Worm (Caenorhabditis elegans) whole organism, L4 larva: ENCODE measurements around the gene K10B2.4.
A peak's percentile ranks its signal among the peaks of the same experiment; 100 is the strongest.

Experiments used
- D1046.2 ChIP-seq: fragments of 200-800 bp; sonication (Bioruptor generic); IDR thresholded peaks from 2 replicates; pipeline ENCODE4 v1.3.6; 2022; ENCODE audit warnings: missing genetic modification characterization, missing compliant biosample characterization
- T20F7.1 ChIP-seq: fragments of 200-800 bp; sonication (Bioruptor generic); optimal IDR thresholded peaks from 2 replicates; lab custom pipeline; 2018; ENCODE audit warnings: mild to moderate bottlenecking, missing genetic modification characterization, missing compliant biosample characterization
- Y105C5A.15 ChIP-seq: fragments of 200-800 bp; sonication (Bioruptor generic); IDR thresholded peaks from 2 replicates; pipeline ENCODE4 v1.3.6; 2022; ENCODE audit warnings: missing genetic modification characterization, missing compliant biosample characterization
- Y5F2A.4 ChIP-seq: fragments of 200-800 bp; sonication (Bioruptor generic); optimal IDR thresholded peaks from 2 replicates; lab custom pipeline; 2018; ENCODE audit warnings: mild to moderate bottlenecking, missing genetic modification characterization, missing compliant biosample characterization
- Y75B8A.6 ChIP-seq: fragments of 200-800 bp; sonication (Bioruptor generic); IDR thresholded peaks from 2 replicates; pipeline ENCODE4 v1.3.6; 2022; ENCODE audit warnings: missing genetic modification reagents, missing genetic modification characterization, missing compliant biosample characterization
- aha-1 ChIP-seq: fragments of 150-350 bp; peaks from one replicate; lab custom pipeline; 2014; ENCODE audit warnings: missing biosample characterization, missing genetic modification characterization
- ama-1 ChIP-seq: fragments of 150-350 bp; optimal IDR thresholded peaks from 2 replicates; lab custom pipeline; 2014; ENCODE audit warnings: inconsistent platforms, mixed read lengths
- arid-1 ChIP-seq: fragments of 200-800 bp; sonication (Bioruptor generic); conservative IDR thresholded peaks from 2 replicates; pipeline ENCODE4 v1.3.6; 2022; ENCODE audit warnings: missing genetic modification reagents, missing genetic modification characterization, missing compliant biosample characterization
- daf-16 ChIP-seq, 3 experiments: sonication (generic microtip); optimal IDR thresholded peaks; 2 replicates each; lab custom pipeline; 2016 to 2017; ENCODE audit warnings: missing genetic modification characterization in 3 of 3, missing genetic modification reagents in 3 of 3, mild to moderate bottlenecking in 2 of 3, missing compliant biosample characterization in 2 of 3, missing biosample characterization in 1 of 3, moderate library complexity in 1 of 3
- dmd-8 ChIP-seq: fragments of 200-800 bp; sonication (Bioruptor generic); IDR thresholded peaks from 2 replicates; pipeline ENCODE4 v1.3.6; 2022; ENCODE audit warnings: missing genetic modification characterization, missing compliant biosample characterization
- dmd-9 ChIP-seq: fragments of 200-800 bp; sonication (Bioruptor generic); IDR thresholded peaks from 2 replicates; pipeline ENCODE4 v1.3.6; 2022; ENCODE audit warnings: missing genetic modification reagents, missing genetic modification characterization, missing compliant biosample characterization
- dpl-1 ChIP-seq: fragments of 150-350 bp; optimal IDR thresholded peaks from 2 replicates; lab custom pipeline; 2014; ENCODE audit warnings: missing biosample characterization, missing genetic modification reagents, missing genetic modification characterization
- dve-1 ChIP-seq: sonication (generic microtip); optimal IDR thresholded peaks from 2 replicates; lab custom pipeline; 2017; ENCODE audit warnings: antibody characterized with exemption, mild to moderate bottlenecking, missing genetic modification characterization, missing compliant biosample characterization; ENCODE audit not compliant: insufficient read depth
- egl-27 ChIP-seq: sonication (generic microtip); optimal IDR thresholded peaks from 3 replicates; lab custom pipeline; 2017; ENCODE audit warnings: missing biosample characterization, missing genetic modification reagents, missing genetic modification characterization
- egl-43 ChIP-seq: fragments of 200-800 bp; sonication (Bioruptor generic); IDR thresholded peaks from 2 replicates; pipeline ENCODE4 v1.3.6; 2022; ENCODE audit warnings: missing genetic modification reagents, missing genetic modification characterization, missing compliant biosample characterization
- gei-8 ChIP-seq: fragments of 200-800 bp; sonication (Bioruptor generic); optimal IDR thresholded peaks from 2 replicates; lab custom pipeline; 2018; ENCODE audit warnings: mild to moderate bottlenecking, missing genetic modification characterization, missing compliant biosample characterization
- hlh-11 ChIP-seq: fragments of 200-800 bp; sonication (Bioruptor generic); optimal IDR thresholded peaks from 2 replicates; lab custom pipeline; 2018; ENCODE audit warnings: mild to moderate bottlenecking, missing genetic modification characterization, missing compliant biosample characterization
- hlh-30 ChIP-seq: sonication (generic microtip); optimal IDR thresholded peaks from 2 replicates; lab custom pipeline; 2017; ENCODE audit warnings: antibody characterized with exemption, mild to moderate bottlenecking, missing genetic modification characterization, missing compliant biosample characterization; ENCODE audit not compliant: insufficient read depth
- lim-7 ChIP-seq: fragments of 200-800 bp; sonication (Bioruptor generic); IDR thresholded peaks from 2 replicates; pipeline ENCODE4 v1.3.6; 2022; ENCODE audit warnings: missing genetic modification characterization, missing compliant biosample characterization
- madf-9 ChIP-seq: fragments of 200-800 bp; sonication (Bioruptor generic); conservative IDR thresholded peaks from 2 replicates; pipeline ENCODE4 v1.3.6; 2022; ENCODE audit warnings: missing genetic modification reagents, missing genetic modification characterization, missing compliant biosample characterization
- mdl-1 ChIP-seq, 2 experiments: fragments of 150-350 bp in 1 of 2; sonication (generic microtip) in 1 of 2; optimal IDR thresholded peaks; 2 replicates each; lab custom pipeline; 2014 to 2017; ENCODE audit warnings: missing biosample characterization in 2 of 2, missing genetic modification characterization in 2 of 2
- mxl-3 ChIP-seq: fragments of 200-800 bp; sonication (Bioruptor generic); optimal IDR thresholded peaks from 2 replicates; lab custom pipeline; 2018; ENCODE audit warnings: mild to moderate bottlenecking, missing genetic modification characterization, missing compliant biosample characterization
- nhr-25 ChIP-seq: sonication (generic microtip); optimal IDR thresholded peaks from 2 replicates; lab custom pipeline; 2017; ENCODE audit warnings: missing genetic modification characterization, mild to moderate bottlenecking, missing compliant biosample characterization, antibody characterized with exemption, moderate library complexity, borderline replicate concordance; ENCODE audit not compliant: insufficient read depth
- nhr-28 ChIP-seq: fragments of 150-350 bp; optimal IDR thresholded peaks from 2 replicates; lab custom pipeline; 2014; ENCODE audit warnings: missing biosample characterization, missing genetic modification characterization
- nhr-42 ChIP-seq: fragments of 200-800 bp; sonication (Bioruptor generic); IDR thresholded peaks from 2 replicates; pipeline ENCODE4 v1.3.6; 2022; ENCODE audit warnings: missing genetic modification characterization, missing compliant biosample characterization
- pqm-1 ChIP-seq: sonication (generic microtip); optimal IDR thresholded peaks from 2 replicates; lab custom pipeline; 2017; ENCODE audit warnings: missing biosample characterization, missing genetic modification characterization
- rbr-2 ChIP-seq: sonication (generic microtip); optimal IDR thresholded peaks from 2 replicates; lab custom pipeline; 2016; ENCODE audit warnings: missing genotype, missing genetic modification characterization, missing compliant biosample characterization
- snpc-1.2 ChIP-seq: fragments of 200-800 bp; sonication (Bioruptor generic); IDR thresholded peaks from 2 replicates; pipeline ENCODE4 v1.3.6; 2022; ENCODE audit warnings: missing genetic modification reagents, missing genetic modification characterization, missing compliant biosample characterization
- spr-1 ChIP-seq: sonication (generic microtip); optimal IDR thresholded peaks from 2 replicates; lab custom pipeline; 2016; ENCODE audit warnings: mild to moderate bottlenecking, missing genetic modification characterization, missing compliant biosample characterization
- spr-3 ChIP-seq: fragments of 200-800 bp; sonication (Bioruptor generic); optimal IDR thresholded peaks from 2 replicates; lab custom pipeline; 2018; ENCODE audit warnings: mild to moderate bottlenecking, missing genetic modification characterization, missing compliant biosample characterization
- tra-1 ChIP-seq: fragments of 200-800 bp; sonication (Bioruptor generic); IDR thresholded peaks from 2 replicates; pipeline ENCODE4 v1.3.6; 2022; ENCODE audit warnings: missing genetic modification reagents, missing genetic modification characterization, missing compliant biosample characterization
- unc-39 ChIP-seq: sonication (generic microtip); optimal IDR thresholded peaks from 2 replicates; lab custom pipeline; 2017; ENCODE audit warnings: missing biosample characterization, missing genetic modification characterization
- unc-62 ChIP-seq, 3 experiments: fragments of 150-350 bp in 1 of 3; sonication (generic microtip); optimal IDR thresholded peaks in 2 of 3; peaks in 1 of 3; 1 replicate in 1 of 3; 2 replicates in 2 of 3; lab custom pipeline; 2014 to 2017; ENCODE audit warnings: missing biosample characterization in 3 of 3, missing genetic modification characterization in 3 of 3, missing genetic modification reagents in 3 of 3, missing genotype in 1 of 3
- zfp-2 ChIP-seq: sonication (generic microtip); optimal IDR thresholded peaks from 2 replicates; lab custom pipeline; 2016; ENCODE audit warnings: mild to moderate bottlenecking, missing genetic modification characterization, missing compliant biosample characterization
- zip-11 ChIP-seq: fragments of 200-800 bp; sonication (Bioruptor generic); IDR thresholded peaks from 2 replicates; pipeline ENCODE4 v1.3.6; 2022; ENCODE audit warnings: missing genetic modification characterization, missing compliant biosample characterization
- ztf-11 ChIP-seq: fragments of 150-350 bp; optimal IDR thresholded peaks from 2 replicates; lab custom pipeline; 2014; ENCODE audit warnings: missing biosample characterization, missing genetic modification characterization
- ztf-7 ChIP-seq: fragments of 150-350 bp; optimal IDR thresholded peaks from 2 replicates; lab custom pipeline; 2014; ENCODE audit warnings: missing biosample characterization, missing genetic modification characterization

K10B2.4 gene

ce11 chrII:6346551-6347079 lies 14.1 kb downstream of the K10B2.4 start (continued):
- TF ChIP-seq dpl-1 (GFP tag; lab: Kevin White, UChicago), result peak; percentile 31
- TF ChIP-seq ztf-11 (tag; lab: Kevin White, UChicago), result no peak
- peak; percentile 70 for TF ChIP-seq spr-1 (tag; lab: Kevin White, UChicago)
- peak; percentile 61 for TF ChIP-seq hlh-11
- peak; percentile 29; the same call in 1 of the 2 replicates for TF ChIP-seq egl-43
- no peak for TF ChIP-seq zip-11 (GFP tag; lab: Robert Waterston, UW)
- peak; percentile 57 for TF ChIP-seq Y5F2A.4
- no peak for TF ChIP-seq nhr-42
- peak; percentile 54; the same call in 1 of the 2 replicates for TF ChIP-seq Y75B8A.6 (GFP tag; lab: Robert Waterston, UW)
- TF ChIP-seq dmd-9 (GFP tag; lab: Robert Waterston, UW), result peak; percentile 61; the same call in 1 of the 2 replicates
- peak; percentile 58 for TF ChIP-seq gei-8
- peak; percentile 50 for TF ChIP-seq spr-3 (GFP tag; lab: Kevin White, UChicago)
- TF ChIP-seq arid-1, result peak; percentile 56; the same call in 1 of the 2 replicates
- TF ChIP-seq tra-1 (GFP tag; lab: Robert Waterston, UW), result peak; percentile 80
- peak in 1 of 2 experiments; percentile 80 for TF ChIP-seq unc-62 (GFP tag; optimal IDR thresholded peaks at IDR 0.05 in 1 of 2; lab: Kevin White, UChicago)
- peak; percentile 34 for TF ChIP-seq unc-62 (tag; optimal IDR thresholded peaks at IDR 0.05; lab: Kevin White, UChicago)
- TF ChIP-seq pqm-1, result no peak
- TF ChIP-seq unc-39 (tag; lab: Kevin White, UChicago), result no peak
- peak; percentile 17 for TF ChIP-seq nhr-25
- no peak; the same call in 1 of the 2 replicates for TF ChIP-seq D1046.2 (GFP tag; lab: Robert Waterston, UW)
- TF ChIP-seq lim-7 (GFP tag; lab: Robert Waterston, UW), result peak; percentile 53; the same call in 1 of the 2 replicates
- TF ChIP-seq T20F7.1 (GFP tag; lab: Kevin White, UChicago), result peak; percentile 80

- TF ChIP-seq Y105C5A.15 (GFP tag; lab: Robert Waterston, UW), result 0 out of 2 replicates have a peak, but pooled peaks have one; percentile 41
- TF ChIP-seq snpc-1.2 (GFP tag; lab: Robert Waterston, UW), result 0 out of 2 replicates have a peak, but pooled peaks have one; percentile 27
- TF ChIP-seq hlh-11, result peak; percentile 37
- TF ChIP-seq nhr-28 (tag; lab: Kevin White, UChicago), result peak; percentile 11
- peak in 1 of 2 experiments; percentile 66 for TF ChIP-seq mdl-1 (tag; optimal IDR thresholded peaks at IDR 0.05; lab: Kevin White, UChicago)
- no peak for TF ChIP-seq rbr-2 (tag; lab: Kevin White, UChicago)
- no peak for TF ChIP-seq egl-43
- peak; percentile 38 for TF ChIP-seq mxl-3 (GFP tag; lab: Kevin White, UChicago)
- TF ChIP-seq dmd-8 (GFP tag; lab: Robert Waterston, UW), result peak; percentile 29; the same call in 1 of the 2 replicates
- peak; percentile 92 for TF ChIP-seq aha-1 (tag; lab: Kevin White, UChicago)
- no peak for TF ChIP-seq egl-27 (tag; lab: Kevin White, UChicago)
- no peak for TF ChIP-seq daf-16 (GFP tag; optimal IDR thresholded peaks at IDR 0.05; lab: Kevin White, UChicago)
- TF ChIP-seq daf-16 (tag; optimal IDR thresholded peaks at IDR 0.05; lab: Kevin White, UChicago), result peak; percentile 56
- TF ChIP-seq madf-9 (GFP tag; lab: Robert Waterston, UW), result peak; percentile 44
- peak; percentile 48 for TF ChIP-seq ama-1 (lab: Kevin White, UChicago)
- peak; percentile 47 for TF ChIP-seq dve-1 (tag; lab: Kevin White, UChicago)
- TF ChIP-seq hlh-30, result peak; percentile 75
- TF ChIP-seq zfp-2 (tag; lab: Kevin White, UChicago), result no peak
- TF ChIP-seq ztf-7 (tag; lab: Kevin White, UChicago), result peak; percentile 30
- peak; percentile 18 for TF ChIP-seq pqm-1
Observed at ce11 chrII:6345195-6346158, 15.3 kb downstream of the K10B2.4 start, which contains the start of gene C32D5.8. TSS of gene C32D5.8 (minus strand) at chrII:6345964.
